Fruit fly (Drosophila melanogaster) whole organism, embryonic: ENCODE measurements around the gene AIMP2.
A peak's percentile ranks its signal among the peaks of the same experiment; 100 is the strongest.

Experiments used
- Abd-B ChIP-seq: fragments of 200-800 bp; sonication (Bioruptor generic); optimal IDR thresholded peaks from 2 replicates; lab custom pipeline; 2018; ENCODE audit warnings: missing biosample characterization, mild to moderate bottlenecking, missing genetic modification characterization, moderate library complexity
- BEAF-32 ChIP-seq: fragments of 200-800 bp; sonication (Bioruptor generic); optimal IDR thresholded peaks from 3 replicates; lab custom pipeline; 2017; ENCODE audit warnings: missing biosample characterization, missing genetic modification characterization, mild to moderate bottlenecking, moderate library complexity, missing genetic modification reagents
- CG10462 ChIP-seq: fragments of 200-800 bp; sonication (Bioruptor generic); optimal IDR thresholded peaks from 2 replicates; lab custom pipeline; 2016; ENCODE audit warnings: missing biosample characterization, missing genetic modification characterization
- CG11085 ChIP-seq: fragments of 200-800 bp; sonication (Bioruptor generic); IDR thresholded peaks from 2 replicates; pipeline ENCODE4 v1.3.6; 2022; ENCODE audit warnings: missing biosample characterization, missing genetic modification characterization
- CG11093 ChIP-seq: fragments of 200-800 bp; sonication (Bioruptor generic); IDR thresholded peaks from 3 replicates; pipeline ENCODE4 v1.3.6; 2022; ENCODE audit warnings: missing biosample characterization, missing genetic modification characterization
- CG12769 ChIP-seq: fragments of 200-800 bp; sonication (Bioruptor generic); optimal IDR thresholded peaks from 2 replicates; lab custom pipeline; 2019; ENCODE audit warnings: missing biosample characterization, mild to moderate bottlenecking, missing genetic modification characterization, moderate library complexity
- CG14014 ChIP-seq: fragments of 200-800 bp; sonication (Bioruptor generic); IDR thresholded peaks from 2 replicates; pipeline ENCODE4 v1.3.6; 2022; ENCODE audit warnings: missing biosample characterization, missing genetic modification characterization
- CG14710 ChIP-seq: fragments of 200-800 bp; sonication (Bioruptor generic); optimal IDR thresholded peaks from 3 replicates; lab custom pipeline; 2019; ENCODE audit warnings: missing biosample characterization, mild to moderate bottlenecking, missing genetic modification characterization, moderate library complexity
- CG1602 ChIP-seq: fragments of 200-800 bp; sonication (Bioruptor generic); optimal IDR thresholded peaks from 3 replicates; lab custom pipeline; 2016; ENCODE audit warnings: missing biosample characterization, missing genetic modification characterization
- CG17186 ChIP-seq: fragments of 200-800 bp; sonication (Bioruptor generic); optimal IDR thresholded peaks from 3 replicates; lab custom pipeline; 2017; ENCODE audit warnings: missing biosample characterization, missing genetic modification reagents, missing genetic modification characterization
- CG17328 ChIP-seq: fragments of 200-800 bp; sonication (Bioruptor generic); IDR thresholded peaks from 2 replicates; pipeline ENCODE4 v1.3.6; 2022; ENCODE audit warnings: missing biosample characterization, missing genetic modification characterization
- CG17912 ChIP-seq: fragments of 200-800 bp; sonication (Bioruptor generic); optimal IDR thresholded peaks from 2 replicates; lab custom pipeline; 2018; ENCODE audit warnings: missing biosample characterization, mild to moderate bottlenecking, missing genetic modification characterization
- CG18262 ChIP-seq: fragments of 200-800 bp; optimal IDR thresholded peaks from 3 replicates; lab custom pipeline; 2019; ENCODE audit warnings: missing biosample characterization, mild to moderate bottlenecking, missing genetic modification characterization, moderate library complexity
- CG30403 ChIP-seq: fragments of 200-800 bp; sonication (Bioruptor generic); optimal IDR thresholded peaks from 3 replicates; lab custom pipeline; 2016; ENCODE audit warnings: missing biosample characterization, missing genetic modification characterization
- CG30431 ChIP-seq: fragments of 200-800 bp; sonication (Bioruptor generic); optimal IDR thresholded peaks from 2 replicates; lab custom pipeline; 2017; ENCODE audit warnings: missing biosample characterization, missing genetic modification characterization
- CG31441 ChIP-seq: fragments of 200-800 bp; sonication (Bioruptor generic); IDR thresholded peaks from 2 replicates; pipeline ENCODE4 v1.3.6; 2022; ENCODE audit warnings: missing biosample characterization, missing genetic modification characterization
- CG3407 ChIP-seq: fragments of 200-800 bp; sonication (Bioruptor generic); optimal IDR thresholded peaks from 2 replicates; lab custom pipeline; 2018; ENCODE audit warnings: missing biosample characterization, mild to moderate bottlenecking, missing genetic modification characterization
- CG4328 ChIP-seq: fragments of 200-800 bp; sonication (Bioruptor generic); optimal IDR thresholded peaks from 3 replicates; lab custom pipeline; 2017; ENCODE audit warnings: missing biosample characterization, missing genetic modification reagents, missing genetic modification characterization
- CG6683 ChIP-seq: fragments of 200-800 bp; sonication (Bioruptor generic); optimal IDR thresholded peaks from 2 replicates; lab custom pipeline; 2017; ENCODE audit warnings: missing biosample characterization, mild to moderate bottlenecking, missing genetic modification characterization, missing genetic modification reagents
- CG7839 ChIP-seq: fragments of 200-800 bp; sonication (Bioruptor generic); optimal IDR thresholded peaks from 3 replicates; lab custom pipeline; 2018; ENCODE audit warnings: missing biosample characterization, mild to moderate bottlenecking, missing genetic modification characterization, moderate library complexity
- CG8281 ChIP-seq: fragments of 200-800 bp; sonication (Bioruptor generic); optimal IDR thresholded peaks from 2 replicates; lab custom pipeline; 2018; ENCODE audit warnings: missing biosample characterization, mild to moderate bottlenecking, missing genetic modification characterization, moderate library complexity
- CrebB ChIP-seq: fragments of 200-800 bp; sonication (Bioruptor generic); optimal IDR thresholded peaks from 3 replicates; lab custom pipeline; 2018; ENCODE audit warnings: missing biosample characterization, mild to moderate bottlenecking, missing genetic modification characterization
- Doc3 ChIP-seq: fragments of 200-800 bp; sonication (Bioruptor generic); IDR thresholded peaks from 3 replicates; pipeline ENCODE4 v1.3.6; 2022; ENCODE audit warnings: missing biosample characterization, missing genetic modification characterization; ENCODE audit not compliant: partially characterized antibody
- ERR ChIP-seq: fragments of 200-800 bp; sonication (Bioruptor generic); optimal IDR thresholded peaks from 2 replicates; lab custom pipeline; 2016; ENCODE audit warnings: missing biosample characterization, missing genetic modification characterization
- Mad ChIP-seq: fragments of 200-800 bp; sonication (Bioruptor generic); optimal IDR thresholded peaks from 2 replicates; lab custom pipeline; 2016; ENCODE audit warnings: missing biosample characterization, missing genetic modification characterization
- Med ChIP-seq: fragments of 200-800 bp; sonication (Bioruptor generic); peaks from one replicate; lab custom pipeline; 2016; ENCODE audit warnings: missing biosample characterization, missing genetic modification characterization, mild to moderate bottlenecking, inconsistent platforms, moderate library complexity
- Six4 ChIP-seq: fragments of 200-800 bp; sonication (Bioruptor generic); optimal IDR thresholded peaks from 2 replicates; lab custom pipeline; 2016; ENCODE audit warnings: missing biosample characterization, missing genetic modification characterization
- Stat92E ChIP-seq, 3 experiments: fragments of >200 bp in 2 of 3; fragments of 200-800 bp in 1 of 3; sonication (Bioruptor generic) in 1 of 3; optimal IDR thresholded peaks; 2 replicates each; lab custom pipeline; 2017 to 2019; ENCODE audit warnings: missing biosample characterization in 3 of 3, missing genetic modification characterization in 3 of 3, mild to moderate bottlenecking in 1 of 3, moderate library complexity in 1 of 3
- TFAM ChIP-seq: fragments of 200-800 bp; sonication (Bioruptor generic); optimal IDR thresholded peaks from 2 replicates; lab custom pipeline; 2017; ENCODE audit warnings: missing biosample characterization, missing genetic modification characterization, inconsistent platforms
- Tbp ChIP-seq: fragments of >200 bp; optimal IDR thresholded peaks from 2 replicates; lab custom pipeline; 2018; ENCODE audit warnings: missing biosample characterization, missing genetic modification characterization
- Xrp1 ChIP-seq: fragments of 200-800 bp; sonication (Bioruptor generic); IDR thresholded peaks from 2 replicates; pipeline ENCODE4 v1.3.6; 2022; ENCODE audit warnings: missing biosample characterization, missing genetic modification characterization
- ac ChIP-seq: fragments of 200-800 bp; sonication (Bioruptor generic); optimal IDR thresholded peaks from 3 replicates; lab custom pipeline; 2017; ENCODE audit warnings: missing biosample characterization, mild to moderate bottlenecking, missing genetic modification characterization
- bsh ChIP-seq, 2 experiments: fragments of 200-800 bp; sonication (Bioruptor generic); optimal IDR thresholded peaks; 2 replicates each; lab custom pipeline; 2017 to 2018; ENCODE audit warnings: mild to moderate bottlenecking in 2 of 2, missing biosample characterization in 2 of 2, missing genetic modification characterization in 2 of 2, moderate library complexity in 1 of 2
- cato ChIP-seq: fragments of 200-800 bp; sonication (Bioruptor generic); optimal IDR thresholded peaks from 2 replicates; lab custom pipeline; 2016; ENCODE audit warnings: missing biosample characterization, missing genetic modification characterization, borderline replicate concordance
- cg ChIP-seq: fragments of 200-800 bp; sonication (Bioruptor generic); optimal IDR thresholded peaks from 3 replicates; lab custom pipeline; 2019; ENCODE audit warnings: missing biosample characterization, mild to moderate bottlenecking, missing genetic modification characterization, moderate library complexity
- dpn ChIP-seq, 2 experiments: fragments of 200-800 bp; sonication (Bioruptor generic); optimal IDR thresholded peaks; 3 replicates each; lab custom pipeline; 2016; ENCODE audit warnings: missing biosample characterization in 2 of 2, missing genetic modification characterization in 2 of 2
- dysf ChIP-seq: fragments of 200-800 bp; sonication (Bioruptor generic); IDR thresholded peaks from 3 replicates; pipeline ENCODE4 v1.3.6; 2022; ENCODE audit warnings: missing biosample characterization, missing genetic modification characterization
- hkb ChIP-seq, 2 experiments: fragments of 200-800 bp in 1 of 2; fragments of >200 bp in 1 of 2; sonication (Bioruptor generic) in 1 of 2; IDR thresholded peaks in 1 of 2; optimal IDR thresholded peaks in 1 of 2; 2 replicates each; pipeline versions ENCODE4 v1.3.6 to Lab custom; 2017 to 2022; ENCODE audit warnings: missing biosample characterization in 1 of 2, missing genetic modification characterization in 1 of 2
- ind ChIP-seq: fragments of 200-800 bp; sonication (Bioruptor generic); optimal IDR thresholded peaks from 3 replicates; lab custom pipeline; 2016; ENCODE audit warnings: missing biosample characterization, missing genetic modification characterization
- klu ChIP-seq: fragments of 200-800 bp; sonication (Bioruptor generic); IDR thresholded peaks from 2 replicates; pipeline ENCODE4 v1.3.6; 2022; ENCODE audit warnings: missing biosample characterization, missing genetic modification characterization
- pho ChIP-seq: fragments of 200-800 bp; sonication (Bioruptor generic); optimal IDR thresholded peaks from 2 replicates; lab custom pipeline; 2016; ENCODE audit warnings: missing biosample characterization, missing genetic modification characterization
- pnt ChIP-seq: fragments of 200-800 bp; sonication (Bioruptor generic); optimal IDR thresholded peaks from 3 replicates; lab custom pipeline; 2016; ENCODE audit warnings: missing biosample characterization, missing genetic modification characterization
- slp2 ChIP-seq: fragments of 200-800 bp; sonication (Bioruptor generic); optimal IDR thresholded peaks from 2 replicates; lab custom pipeline; 2016; ENCODE audit warnings: missing biosample characterization, missing genetic modification characterization
- unc-4 ChIP-seq: fragments of 200-800 bp; sonication (Bioruptor generic); IDR thresholded peaks from 2 replicates; pipeline ENCODE4 v1.3.6; 2022; ENCODE audit warnings: missing biosample characterization, missing genetic modification characterization; ENCODE audit not compliant: partially characterized antibody
- unpg ChIP-seq: fragments of 200-800 bp; sonication (Bioruptor generic); optimal IDR thresholded peaks from 3 replicates; lab custom pipeline; 2018; ENCODE audit warnings: missing biosample characterization, mild to moderate bottlenecking, missing genetic modification characterization, moderate library complexity
- vnd ChIP-seq: fragments of 200-800 bp; sonication (Bioruptor generic); IDR thresholded peaks from 3 replicates; pipeline ENCODE4 v1.3.6; 2022; ENCODE audit warnings: missing biosample characterization, missing genetic modification characterization; ENCODE audit not compliant: partially characterized antibody
- yki ChIP-seq: fragments of >200 bp; optimal IDR thresholded peaks from 3 replicates; lab custom pipeline; 2018
- zf30C ChIP-seq: fragments of 200-800 bp; sonication (Bioruptor generic); optimal IDR thresholded peaks from 3 replicates; lab custom pipeline; 2018; ENCODE audit warnings: missing biosample characterization, mild to moderate bottlenecking, missing genetic modification characterization

AIMP2 gene

dm6 chr3L:15544455-15545415, 38.7 kb upstream of the AIMP2 start (continued):
- TF ChIP-seq TFAM (no peak), CrebB (tag; lab: Kevin White, UChicago) (no peak), hkb (optimal IDR thresholded peaks at IDR 0.05; lab: Kevin White, UChicago) (no peak), hkb (GFP tag; IDR thresholded peaks at IDR 0.05; lab: Robert Waterston, UW) (no peak), cg (GFP tag; lab: Kevin White, UChicago) (peak; percentile 88), CG1602 (no peak), CG12769 (no peak), dpn (GFP tag; optimal IDR thresholded peaks at IDR 0.05; lab: Kevin White, UChicago) (no peak), unc-4 (GFP tag; lab: Robert Waterston, UW) (no peak), unpg (no peak), Tbp (GFP tag; lab: Kevin White, UChicago) (no peak), CG7839 (no peak), Six4 (GFP tag; lab: Kevin White, UChicago) (no peak), slp2 (no peak), CG14014 (GFP tag; lab: Robert Waterston, UW) (no peak), CG11085 (GFP tag; lab: Robert Waterston, UW) (no peak), CG31441 (GFP tag; lab: Robert Waterston, UW) (0 out of 2 replicates have a peak, but pooled peaks have one; percentile 17), Stat92E (GFP tag; optimal IDR thresholded peaks at IDR 0.05; lab: Kevin White, UChicago) (peak in 1 of 3 experiments; percentile 24), Med (GFP tag; lab: Kevin White, UChicago) (peak; percentile 3), Doc3 (GFP tag; lab: Robert Waterston, UW) (no peak), bsh (GFP tag; optimal IDR thresholded peaks at IDR 0.05; lab: Kevin White, UChicago) (peak in 1 of 2 experiments; percentile 20), CG4328 (GFP tag; lab: Kevin White, UChicago) (no peak), CG11093 (GFP tag; lab: Robert Waterston, UW) (no peak), CG18262 (tag; lab: Kevin White, UChicago) (peak; percentile 41), vnd (GFP tag; lab: Robert Waterston, UW) (no peak), pnt (GFP tag; lab: Kevin White, UChicago) (no peak), yki (lab: Kevin White, UChicago) (no peak), Mad (GFP tag; lab: Kevin White, UChicago) (no peak), ERR (GFP tag; lab: Kevin White, UChicago) (no peak), CG8281 (no peak), ind (no peak), pho (GFP tag; lab: Kevin White, UChicago) (no peak), zf30C (GFP tag; lab: Kevin White, UChicago) (peak; percentile 45), ac (GFP tag; lab: Kevin White, UChicago) (no peak), CG30431 (GFP tag; lab: Kevin White, UChicago) (no peak), klu (no peak), CG14710 (peak; percentile 6), Abd-B (GFP tag; lab: Kevin White, UChicago) (no peak), Xrp1 (GFP tag; lab: Robert Waterston, UW) (peak; percentile 35), CG17328 (GFP tag; lab: Robert Waterston, UW) (no peak), dysf (GFP tag; lab: Robert Waterston, UW) (no peak), CG3407 (no peak), CG6683 (GFP tag; lab: Kevin White, UChicago) (no peak), CG10462 (GFP tag; lab: Kevin White, UChicago) (no peak), CG17912 (GFP tag; lab: Kevin White, UChicago) (no peak), CG30403 (no peak), BEAF-32 (GFP tag; lab: Kevin White, UChicago) (no peak), cato (GFP tag; lab: Kevin White, UChicago) (no peak), CG17186 (no peak)
